Fruit fly (Drosophila melanogaster) whole organism, embryonic: Measurements from ENCODE around the gene Mocs1.

Experiments used
- Bgb ChIP-seq: fragments of 200-800 bp; sonication (Bioruptor generic); IDR thresholded peaks from 2 replicates; pipeline ENCODE4 v1.3.6; 2022; ENCODE audit warnings: missing biosample characterization, missing genetic modification characterization; ENCODE audit not compliant: partially characterized antibody
- C15 ChIP-seq: fragments of 200-800 bp; sonication (Bioruptor generic); IDR thresholded peaks from 3 replicates; pipeline ENCODE4 v1.3.6; 2022; ENCODE audit warnings: missing biosample characterization, missing genetic modification characterization
- CG10147 ChIP-seq: fragments of 200-800 bp; sonication (Bioruptor generic); optimal IDR thresholded peaks from 2 replicates; lab custom pipeline; 2019; ENCODE audit warnings: missing biosample characterization, mild to moderate bottlenecking, missing genetic modification characterization, moderate library complexity
- CG10209 ChIP-seq: fragments of 200-800 bp; sonication (Bioruptor generic); optimal IDR thresholded peaks from 3 replicates; lab custom pipeline; 2017; ENCODE audit warnings: missing biosample characterization, mild to moderate bottlenecking, missing genetic modification characterization, missing genetic modification reagents
- CG11696 ChIP-seq: fragments of 200-800 bp; sonication (Bioruptor generic); IDR thresholded peaks from 2 replicates; pipeline ENCODE4 v1.3.6; 2022; ENCODE audit warnings: missing biosample characterization, missing genetic modification characterization
- CG13287 ChIP-seq: fragments of 200-800 bp; sonication (Bioruptor generic); IDR thresholded peaks from 2 replicates; pipeline ENCODE4 v1.3.6; 2022; ENCODE audit warnings: missing biosample characterization, missing genetic modification characterization; ENCODE audit not compliant: partially characterized antibody
- CG13296 ChIP-seq: fragments of 200-800 bp; sonication (Bioruptor generic); optimal IDR thresholded peaks from 3 replicates; lab custom pipeline; 2018; ENCODE audit warnings: missing biosample characterization, mild to moderate bottlenecking, missing genetic modification characterization
- CG13424 ChIP-seq: fragments of 200-800 bp; sonication (Bioruptor generic); optimal IDR thresholded peaks from 2 replicates; lab custom pipeline; 2019; ENCODE audit warnings: missing biosample characterization, mild to moderate bottlenecking, missing genetic modification characterization, moderate library complexity
- CG14441 ChIP-seq: fragments of 200-800 bp; sonication (Bioruptor generic); IDR thresholded peaks from 2 replicates; pipeline ENCODE4 v1.3.6; 2022; ENCODE audit warnings: missing biosample characterization, missing genetic modification characterization
- CG15269 ChIP-seq: fragments of 200-800 bp; sonication (Bioruptor generic); optimal IDR thresholded peaks from 2 replicates; lab custom pipeline; 2018; ENCODE audit warnings: missing biosample characterization, mild to moderate bottlenecking, missing genetic modification characterization, moderate library complexity
- CG1603 ChIP-seq: fragments of 200-800 bp; sonication (Bioruptor generic); optimal IDR thresholded peaks from 2 replicates; lab custom pipeline; 2019; ENCODE audit warnings: missing biosample characterization, mild to moderate bottlenecking, missing genetic modification characterization, moderate library complexity
- CG1647 ChIP-seq: fragments of 200-800 bp; sonication (Bioruptor generic); optimal IDR thresholded peaks from 3 replicates; lab custom pipeline; 2016; ENCODE audit warnings: missing biosample characterization, missing genetic modification characterization
- CG17829 ChIP-seq: fragments of 200-800 bp; optimal IDR thresholded peaks from 2 replicates; lab custom pipeline; 2019; ENCODE audit warnings: missing biosample characterization, mild to moderate bottlenecking, missing genetic modification characterization, moderate library complexity
- CG3847 ChIP-seq: fragments of 200-800 bp; sonication (Bioruptor generic); IDR thresholded peaks from 2 replicates; pipeline ENCODE4 v1.3.6; 2022; ENCODE audit warnings: missing biosample characterization, missing genetic modification characterization
- CG3995 ChIP-seq: fragments of 200-800 bp; sonication (Bioruptor generic); optimal IDR thresholded peaks from 3 replicates; lab custom pipeline; 2016; ENCODE audit warnings: missing biosample characterization, missing genetic modification characterization
- CG4328 ChIP-seq: fragments of 200-800 bp; sonication (Bioruptor generic); optimal IDR thresholded peaks from 3 replicates; lab custom pipeline; 2017; ENCODE audit warnings: missing biosample characterization, missing genetic modification reagents, missing genetic modification characterization
- CG4360 ChIP-seq: fragments of 200-800 bp; sonication (Bioruptor generic); IDR thresholded peaks from 2 replicates; pipeline ENCODE4 v1.3.6; 2022; ENCODE audit warnings: missing biosample characterization, missing genetic modification characterization
- CG4424 ChIP-seq: fragments of 200-800 bp; sonication (Bioruptor generic); optimal IDR thresholded peaks from 3 replicates; lab custom pipeline; 2016; ENCODE audit warnings: missing biosample characterization, missing genetic modification characterization
- CG4617 ChIP-seq: fragments of 200-800 bp; sonication (Bioruptor generic); optimal IDR thresholded peaks from 3 replicates; lab custom pipeline; 2016; ENCODE audit warnings: missing biosample characterization, missing genetic modification characterization, borderline replicate concordance
- CG9215 ChIP-seq: fragments of 200-800 bp; sonication (Bioruptor generic); IDR thresholded peaks from 2 replicates; pipeline ENCODE4 v1.3.6; 2022; ENCODE audit warnings: missing biosample characterization, missing genetic modification characterization
- CG9727 ChIP-seq: fragments of 200-800 bp; sonication (Bioruptor generic); optimal IDR thresholded peaks from 3 replicates; lab custom pipeline; 2017; ENCODE audit warnings: missing biosample characterization, mild to moderate bottlenecking, missing genetic modification characterization
- D19A ChIP-seq: fragments of 200-800 bp; optimal IDR thresholded peaks from 3 replicates; lab custom pipeline; 2019; ENCODE audit warnings: missing biosample characterization, mild to moderate bottlenecking, missing genetic modification characterization, moderate library complexity
- Dp ChIP-seq: fragments of 200-800 bp; sonication (Bioruptor generic); optimal IDR thresholded peaks from 2 replicates; lab custom pipeline; 2018; ENCODE audit warnings: missing biosample characterization, mild to moderate bottlenecking, missing genetic modification characterization, moderate library complexity
- Eip74EF ChIP-seq, 2 experiments: fragments of 200-800 bp in 1 of 2; fragments of >200 bp in 1 of 2; sonication (Bioruptor generic) in 1 of 2; optimal IDR thresholded peaks; 2 replicates each; lab custom pipeline; 2017 to 2019; ENCODE audit warnings: missing biosample characterization in 2 of 2, missing genetic modification characterization in 2 of 2, mild to moderate bottlenecking in 1 of 2, moderate library complexity in 1 of 2
- Hey ChIP-seq: fragments of 200-800 bp; sonication (Bioruptor generic); optimal IDR thresholded peaks from 3 replicates; lab custom pipeline; 2018; ENCODE audit warnings: missing biosample characterization, mild to moderate bottlenecking, missing genetic modification characterization
- HmgD ChIP-seq: fragments of 200-800 bp; sonication (Bioruptor generic); optimal IDR thresholded peaks from 3 replicates; lab custom pipeline; 2016; ENCODE audit warnings: missing biosample characterization, missing genetic modification characterization
- MESR4 ChIP-seq: fragments of 200-800 bp; sonication (Bioruptor generic); optimal IDR thresholded peaks from 2 replicates; lab custom pipeline; 2018; ENCODE audit warnings: missing biosample characterization, mild to moderate bottlenecking, missing genetic modification characterization, moderate library complexity
- Mes4 ChIP-seq: fragments of 200-800 bp; sonication (Bioruptor generic); optimal IDR thresholded peaks from 2 replicates; lab custom pipeline; 2016; ENCODE audit warnings: missing biosample characterization, missing genetic modification characterization
- Optix ChIP-seq: fragments of 200-800 bp; sonication (Bioruptor generic); IDR thresholded peaks from 3 replicates; pipeline ENCODE4 v1.3.6; 2022; ENCODE audit warnings: missing biosample characterization, missing genetic modification characterization
- Pdp1 ChIP-seq, 2 experiments: fragments of 200-800 bp; sonication (Bioruptor generic); optimal IDR thresholded peaks; 3 replicates each; lab custom pipeline; 2016; ENCODE audit warnings: missing biosample characterization in 2 of 2, missing genetic modification characterization in 2 of 2, mild to moderate bottlenecking in 1 of 2, moderate library complexity in 1 of 2
- Vsx1 ChIP-seq: fragments of 200-800 bp; sonication (Bioruptor generic); optimal IDR thresholded peaks from 2 replicates; lab custom pipeline; 2017; ENCODE audit warnings: missing biosample characterization, mild to moderate bottlenecking, missing genetic modification characterization, missing genetic modification reagents
- az2 ChIP-seq: fragments of 200-800 bp; sonication (Bioruptor generic); optimal IDR thresholded peaks from 3 replicates; lab custom pipeline; 2016; ENCODE audit warnings: missing biosample characterization, missing genetic modification characterization
- btn ChIP-seq: fragments of 200-800 bp; sonication (Bioruptor generic); optimal IDR thresholded peaks from 2 replicates; lab custom pipeline; 2016; ENCODE audit warnings: missing biosample characterization, missing genetic modification characterization
- cwo ChIP-seq: fragments of 200-800 bp; sonication (Bioruptor generic); optimal IDR thresholded peaks from 3 replicates; lab custom pipeline; 2017; ENCODE audit warnings: missing biosample characterization, missing genetic modification characterization, mild to moderate bottlenecking, moderate library complexity, missing genetic modification reagents
- eyg ChIP-seq: fragments of 200-800 bp; sonication (Bioruptor generic); optimal IDR thresholded peaks from 3 replicates; lab custom pipeline; 2016; ENCODE audit warnings: missing biosample characterization, missing genetic modification characterization
- fd64A ChIP-seq: fragments of 200-800 bp; sonication (Bioruptor generic); optimal IDR thresholded peaks from 3 replicates; lab custom pipeline; 2018; ENCODE audit warnings: missing biosample characterization, mild to moderate bottlenecking, missing genetic modification characterization
- fru ChIP-seq: fragments of >200 bp; optimal IDR thresholded peaks from 2 replicates; lab custom pipeline; 2017
- ken ChIP-seq: fragments of 200-800 bp; sonication (Bioruptor generic); IDR thresholded peaks from 3 replicates; pipeline ENCODE4 v1.3.6; 2022; ENCODE audit warnings: missing biosample characterization, missing genetic modification characterization
- lab ChIP-seq: fragments of 200-800 bp; sonication (Bioruptor generic); optimal IDR thresholded peaks from 3 replicates; lab custom pipeline; 2017; ENCODE audit warnings: missing biosample characterization, missing genetic modification characterization, mild to moderate bottlenecking, moderate library complexity, missing genetic modification reagents
- nom ChIP-seq: fragments of 200-800 bp; sonication (Bioruptor generic); optimal IDR thresholded peaks from 2 replicates; lab custom pipeline; 2017; ENCODE audit warnings: missing biosample characterization, missing genetic modification characterization, mild to moderate bottlenecking, moderate library complexity, missing genetic modification reagents
- org-1 ChIP-seq: fragments of 200-800 bp; sonication (Bioruptor generic); optimal IDR thresholded peaks from 2 replicates; lab custom pipeline; 2017; ENCODE audit warnings: missing biosample characterization, missing genetic modification characterization
- pfk ChIP-seq: fragments of 200-800 bp; sonication (Bioruptor generic); optimal IDR thresholded peaks from 2 replicates; lab custom pipeline; 2018; ENCODE audit warnings: missing biosample characterization, mild to moderate bottlenecking, missing genetic modification characterization, moderate library complexity
- pum ChIP-seq: fragments of 200-800 bp; sonication (Bioruptor generic); optimal IDR thresholded peaks from 2 replicates; lab custom pipeline; 2016; ENCODE audit warnings: missing biosample characterization, missing genetic modification characterization
- row ChIP-seq: fragments of 200-800 bp; sonication (Bioruptor generic); IDR thresholded peaks from 3 replicates; pipeline ENCODE4 v1.3.6; 2022; ENCODE audit warnings: missing biosample characterization, missing genetic modification characterization
- sd ChIP-seq: fragments of 200-800 bp; sonication (Bioruptor generic); optimal IDR thresholded peaks from 3 replicates; lab custom pipeline; 2018; ENCODE audit warnings: missing biosample characterization, mild to moderate bottlenecking, missing genetic modification characterization, moderate library complexity
- stwl ChIP-seq: fragments of 200-800 bp; sonication (Bioruptor generic); optimal IDR thresholded peaks from 3 replicates; lab custom pipeline; 2018; ENCODE audit warnings: missing biosample characterization, mild to moderate bottlenecking, missing genetic modification characterization, moderate library complexity
- tgo ChIP-seq: fragments of 200-800 bp; sonication (Bioruptor generic); IDR thresholded peaks from 3 replicates; pipeline ENCODE4 v1.3.6; 2022; ENCODE audit warnings: missing biosample characterization, missing genetic modification characterization
- vvl ChIP-seq: fragments of 200-800 bp; sonication (Bioruptor generic); IDR thresholded peaks from 2 replicates; pipeline ENCODE4 v1.3.6; 2022; ENCODE audit warnings: missing biosample characterization, missing genetic modification characterization

Mocs1 gene

dm6 chr3L:11096195-11096908 is 26.0 kb downstream of the Mocs1 start, which contains the start of the genes CG46439, Iyd and CG33947 (continued):
- TF ChIP-seq Mes4 (no peak), CG4328 (GFP tag; lab: Kevin White, UChicago) (no peak), az2 (GFP tag; lab: Kevin White, UChicago) (no peak), CG9727 (GFP tag; lab: Kevin White, UChicago) (no peak), vvl (GFP tag; lab: Robert Waterston, UW) (peak; percentile 14; the same call in 1 of the 2 replicates), CG13287 (GFP tag; lab: Robert Waterston, UW) (peak; percentile 50), nom (GFP tag; lab: Kevin White, UChicago) (peak; percentile 95), Vsx1 (peak; percentile 85), CG4617 (GFP tag; lab: Kevin White, UChicago) (peak; percentile 8), Optix (GFP tag; lab: Robert Waterston, UW) (0 out of 3 replicates have a peak, but pooled peaks have one; percentile 6), CG14441 (GFP tag; lab: Robert Waterston, UW) (peak; percentile 29; the same call in 1 of the 2 replicates), CG13424 (tag; lab: Kevin White, UChicago) (no peak), row (GFP tag; lab: Robert Waterston, UW) (peak; percentile 35; the same call in 1 of the 3 replicates), Pdp1 (GFP tag; optimal IDR thresholded peaks at IDR 0.05; lab: Kevin White, UChicago) (peak in 1 of 2 experiments; percentile 87), CG3995 (GFP tag; lab: Kevin White, UChicago) (peak; percentile 2), pum (GFP tag; lab: Kevin White, UChicago) (no peak), pfk (GFP tag; lab: Kevin White, UChicago) (no peak), D19A (tag; lab: Kevin White, UChicago) (no peak), btn (GFP tag; lab: Kevin White, UChicago) (no peak), CG11696 (GFP tag; lab: Robert Waterston, UW) (no peak), MESR4 (GFP tag; lab: Kevin White, UChicago) (peak; percentile 37), fd64A (GFP tag; lab: Kevin White, UChicago) (no peak), C15 (GFP tag; lab: Robert Waterston, UW) (0 out of 3 replicates have a peak, but pooled peaks have one; percentile 19), eyg (GFP tag; lab: Kevin White, UChicago) (no peak), tgo (no peak), CG10209 (peak; percentile 19), CG10147 (no peak), Dp (peak; percentile 67), Eip74EF (GFP tag; optimal IDR thresholded peaks at IDR 0.05; lab: Kevin White, UChicago) (peak in 1 of 2 experiments; percentile 68), Bgb (GFP tag; lab: Robert Waterston, UW) (peak; percentile 37; the same call in 1 of the 2 replicates), stwl (tag; lab: Kevin White, UChicago) (peak; percentile 70), fru (lab: Kevin White, UChicago) (no peak), Hey (tag; lab: Kevin White, UChicago) (no peak), CG1647 (no peak), CG3847 (GFP tag; lab: Robert Waterston, UW) (no peak), CG1603 (tag; lab: Kevin White, UChicago) (no peak), CG17829 (tag; lab: Kevin White, UChicago) (peak; percentile 29), ken (0 out of 3 replicates have a peak, but pooled peaks have one; percentile 19), CG4360 (peak; percentile 38; the same call in 1 of the 2 replicates), cwo (GFP tag; lab: Kevin White, UChicago) (peak; percentile 28), sd (tag; lab: Kevin White, UChicago) (no peak), CG4424 (GFP tag; lab: Kevin White, UChicago) (no peak), CG15269 (tag; lab: Kevin White, UChicago) (peak; percentile 32), CG9215 (GFP tag; lab: Robert Waterston, UW) (no peak), CG13296 (GFP tag; lab: Kevin White, UChicago) (peak; percentile 38), org-1 (GFP tag; lab: Kevin White, UChicago) (no peak), HmgD (GFP tag; lab: Kevin White, UChicago) (no peak), lab (GFP tag; lab: Kevin White, UChicago) (peak; percentile 35)
